Fruit fly (Drosophila melanogaster) whole organism, embryonic: ENCODE measurements around the gene Lipt2.
A peak's percentile ranks its signal among the peaks of the same experiment; 100 is the strongest.

Experiments
- Abd-B ChIP-seq: fragments of 200-800 bp; sonication (Bioruptor generic); optimal IDR thresholded peaks from 2 replicates; lab custom pipeline; 2018; ENCODE audit warnings: missing biosample characterization, mild to moderate bottlenecking, missing genetic modification characterization, moderate library complexity
- Aef1 ChIP-seq: fragments of 200-800 bp; sonication (Bioruptor generic); IDR thresholded peaks from 3 replicates; pipeline ENCODE4 v1.3.6; 2022; ENCODE audit warnings: missing biosample characterization, missing genetic modification characterization
- C15 ChIP-seq: fragments of 200-800 bp; sonication (Bioruptor generic); IDR thresholded peaks from 3 replicates; pipeline ENCODE4 v1.3.6; 2022; ENCODE audit warnings: missing biosample characterization, missing genetic modification characterization
- CG10209 ChIP-seq: fragments of 200-800 bp; sonication (Bioruptor generic); optimal IDR thresholded peaks from 3 replicates; lab custom pipeline; 2017; ENCODE audit warnings: missing biosample characterization, mild to moderate bottlenecking, missing genetic modification characterization, missing genetic modification reagents
- CG10274 ChIP-seq: fragments of 200-800 bp; sonication (Bioruptor generic); optimal IDR thresholded peaks from 3 replicates; lab custom pipeline; 2017; ENCODE audit warnings: missing biosample characterization, mild to moderate bottlenecking, missing genetic modification characterization
- CG10366 ChIP-seq: fragments of 200-800 bp; sonication (Bioruptor generic); IDR thresholded peaks from 2 replicates; pipeline ENCODE4 v1.3.6; 2022; ENCODE audit warnings: missing biosample characterization, missing genetic modification characterization
- CG11398 ChIP-seq: fragments of 200-800 bp; sonication (Bioruptor generic); optimal IDR thresholded peaks from 2 replicates; lab custom pipeline; 2016; ENCODE audit warnings: missing biosample characterization, missing genetic modification characterization
- CG12155 ChIP-seq: fragments of 200-800 bp; sonication (Bioruptor generic); optimal IDR thresholded peaks from 3 replicates; lab custom pipeline; 2016; ENCODE audit warnings: missing biosample characterization, missing genetic modification characterization
- CG13894 ChIP-seq: fragments of 200-800 bp; sonication (Bioruptor generic); optimal IDR thresholded peaks from 3 replicates; lab custom pipeline; 2018; ENCODE audit warnings: missing biosample characterization, mild to moderate bottlenecking, missing genetic modification characterization, moderate library complexity
- CG16863 ChIP-seq: fragments of 200-800 bp; sonication (Bioruptor generic); optimal IDR thresholded peaks from 3 replicates; lab custom pipeline; 2016; ENCODE audit warnings: missing biosample characterization, missing genetic modification characterization
- CG3163 ChIP-seq: fragments of 200-800 bp; sonication (Bioruptor generic); optimal IDR thresholded peaks from 3 replicates; lab custom pipeline; 2016; ENCODE audit warnings: missing biosample characterization, missing genetic modification characterization
- CG34422 ChIP-seq: fragments of 200-800 bp; sonication (Bioruptor generic); IDR thresholded peaks from 3 replicates; pipeline ENCODE4 v1.3.6; 2022; ENCODE audit warnings: missing biosample characterization, missing genetic modification characterization
- CG4854 ChIP-seq: fragments of 200-800 bp; sonication (Bioruptor generic); optimal IDR thresholded peaks from 2 replicates; lab custom pipeline; 2016; ENCODE audit warnings: missing biosample characterization, missing genetic modification characterization, inconsistent platforms
- CG8089 ChIP-seq: fragments of 200-800 bp; sonication (Bioruptor generic); optimal IDR thresholded peaks from 3 replicates; lab custom pipeline; 2016; ENCODE audit warnings: missing biosample characterization, missing genetic modification characterization
- CG8290 ChIP-seq, 3 experiments: fragments of 200-800 bp; sonication (Bioruptor generic); optimal IDR thresholded peaks; 2 replicates each; lab custom pipeline; 2016 to 2019; ENCODE audit warnings: missing biosample characterization in 3 of 3, missing genetic modification characterization in 3 of 3, mild to moderate bottlenecking in 2 of 3, moderate library complexity in 1 of 3
- CG9609 ChIP-seq: fragments of 200-800 bp; sonication (Bioruptor generic); optimal IDR thresholded peaks from 3 replicates; lab custom pipeline; 2016; ENCODE audit warnings: missing biosample characterization, missing genetic modification characterization
- CG9876 ChIP-seq: fragments of 200-800 bp; sonication (Bioruptor generic); optimal IDR thresholded peaks from 2 replicates; lab custom pipeline; 2016; ENCODE audit warnings: missing biosample characterization, missing genetic modification characterization
- Dek ChIP-seq: fragments of 200-800 bp; sonication (Bioruptor generic); optimal IDR thresholded peaks from 3 replicates; lab custom pipeline; 2019; ENCODE audit warnings: missing biosample characterization, mild to moderate bottlenecking, missing genetic modification characterization, moderate library complexity
- Dref ChIP-seq: fragments of 200-800 bp; sonication (Bioruptor generic); IDR thresholded peaks from 2 replicates; pipeline ENCODE4 v1.3.6; 2022; ENCODE audit warnings: missing biosample characterization, missing genetic modification characterization
- HHEX ChIP-seq: fragments of 200-800 bp; sonication (Bioruptor generic); optimal IDR thresholded peaks from 3 replicates; lab custom pipeline; 2017; ENCODE audit warnings: missing biosample characterization, mild to moderate bottlenecking, missing genetic modification characterization, missing genetic modification reagents
- HLH54F ChIP-seq: fragments of 200-800 bp; sonication (Bioruptor generic); optimal IDR thresholded peaks from 3 replicates; lab custom pipeline; 2016; ENCODE audit warnings: missing biosample characterization, missing genetic modification characterization
- Hmr ChIP-seq: fragments of 200-800 bp; sonication (Bioruptor generic); optimal IDR thresholded peaks from 3 replicates; lab custom pipeline; 2017; ENCODE audit warnings: mild to moderate bottlenecking, missing biosample characterization, missing genetic modification reagents, missing genetic modification characterization
- Hr78 ChIP-seq, 2 experiments: fragments of 200-800 bp in 1 of 2; fragments of >200 bp in 1 of 2; sonication (Bioruptor generic) in 1 of 2; optimal IDR thresholded peaks; 2 replicates each; lab custom pipeline; 2017 to 2019; ENCODE audit warnings: missing biosample characterization in 2 of 2, missing genetic modification characterization in 2 of 2, mild to moderate bottlenecking in 1 of 2, moderate library complexity in 1 of 2
- Lhr ChIP-seq: fragments of 200-800 bp; sonication (Bioruptor generic); optimal IDR thresholded peaks from 3 replicates; lab custom pipeline; 2017; ENCODE audit warnings: mild to moderate bottlenecking, missing biosample characterization, missing genetic modification reagents, missing genetic modification characterization
- Lpt ChIP-seq: fragments of >200 bp; optimal IDR thresholded peaks from 2 replicates; lab custom pipeline; 2018; ENCODE audit warnings: missing biosample characterization, missing genetic modification characterization
- Med ChIP-seq: fragments of 200-800 bp; sonication (Bioruptor generic); peaks from one replicate; lab custom pipeline; 2016; ENCODE audit warnings: missing biosample characterization, missing genetic modification characterization, mild to moderate bottlenecking, inconsistent platforms, moderate library complexity
- NC2α ChIP-seq: fragments of 200-800 bp; sonication (Bioruptor generic); optimal IDR thresholded peaks from 2 replicates; lab custom pipeline; 2016; ENCODE audit warnings: missing biosample characterization, missing genetic modification characterization
- Nf-YC ChIP-seq: fragments of 200-800 bp; optimal IDR thresholded peaks from 3 replicates; lab custom pipeline; 2019; ENCODE audit warnings: missing biosample characterization, mild to moderate bottlenecking, missing genetic modification characterization, moderate library complexity
- Oli ChIP-seq: fragments of 200-800 bp; sonication (Bioruptor generic); optimal IDR thresholded peaks from 2 replicates; lab custom pipeline; 2018; ENCODE audit warnings: missing biosample characterization, mild to moderate bottlenecking, missing genetic modification characterization, moderate library complexity
- Poxn ChIP-seq: fragments of 200-800 bp; sonication (Bioruptor generic); IDR thresholded peaks from 2 replicates; pipeline ENCODE4 v1.3.6; 2022; ENCODE audit warnings: missing biosample characterization, missing genetic modification characterization
- Scr ChIP-seq: fragments of 200-800 bp; sonication (Bioruptor generic); IDR thresholded peaks from 2 replicates; pipeline ENCODE4 v1.3.6; 2022; ENCODE audit warnings: missing biosample characterization, missing genetic modification characterization; ENCODE audit not compliant: partially characterized antibody
- Sox102F ChIP-seq: fragments of 200-800 bp; sonication (Bioruptor generic); optimal IDR thresholded peaks from 2 replicates; lab custom pipeline; 2018; ENCODE audit warnings: missing biosample characterization, mild to moderate bottlenecking, missing genetic modification characterization, moderate library complexity
- Ssrp ChIP-seq: fragments of 200-800 bp; sonication (Bioruptor generic); optimal IDR thresholded peaks from 2 replicates; lab custom pipeline; 2018; ENCODE audit warnings: missing biosample characterization, mild to moderate bottlenecking, missing genetic modification characterization, moderate library complexity
- Taf1 ChIP-seq: fragments of 200-800 bp; sonication (Bioruptor generic); IDR thresholded peaks from 2 replicates; pipeline ENCODE4 v1.3.6; 2022; ENCODE audit warnings: missing biosample characterization, missing genetic modification characterization
- ash1 ChIP-seq: fragments of 200-800 bp; sonication (Bioruptor generic); optimal IDR thresholded peaks from 2 replicates; lab custom pipeline; 2018; ENCODE audit warnings: missing biosample characterization, mild to moderate bottlenecking, missing genetic modification characterization
- cad ChIP-seq: fragments of >200 bp; optimal IDR thresholded peaks from 2 replicates; lab custom pipeline; 2017; ENCODE audit warnings: missing biosample characterization, missing genetic modification characterization
- chn ChIP-seq: fragments of 200-800 bp; sonication (Bioruptor generic); optimal IDR thresholded peaks from 2 replicates; lab custom pipeline; 2016; ENCODE audit warnings: missing biosample characterization, missing genetic modification characterization
- dan ChIP-seq: fragments of 200-800 bp; sonication (Bioruptor generic); IDR thresholded peaks from 2 replicates; pipeline ENCODE4 v1.3.6; 2022; ENCODE audit warnings: missing biosample characterization, missing genetic modification characterization
- disco-r ChIP-seq: fragments of 200-800 bp; sonication (Bioruptor generic); optimal IDR thresholded peaks from 2 replicates; lab custom pipeline; 2016; ENCODE audit warnings: missing biosample characterization, missing genetic modification characterization
- gsb ChIP-seq: fragments of 200-800 bp; sonication (Bioruptor generic); IDR thresholded peaks from 2 replicates; pipeline ENCODE4 v1.3.6; 2022; ENCODE audit warnings: missing biosample characterization, missing genetic modification characterization
- luna ChIP-seq: fragments of 200-800 bp; sonication (Bioruptor generic); optimal IDR thresholded peaks from 2 replicates; lab custom pipeline; 2016; ENCODE audit warnings: missing biosample characterization, missing genetic modification characterization
- pb ChIP-seq: fragments of 200-800 bp; sonication (Bioruptor generic); optimal IDR thresholded peaks from 3 replicates; lab custom pipeline; 2016; ENCODE audit warnings: missing biosample characterization, missing genetic modification characterization
- salm ChIP-seq: fragments of 200-800 bp; sonication (Bioruptor generic); optimal IDR thresholded peaks from 2 replicates; lab custom pipeline; 2018; ENCODE audit warnings: missing biosample characterization, mild to moderate bottlenecking, missing genetic modification characterization
- slou ChIP-seq: fragments of 200-800 bp; sonication (Bioruptor generic); optimal IDR thresholded peaks from 3 replicates; lab custom pipeline; 2016; ENCODE audit warnings: missing biosample characterization, missing genetic modification characterization
- sr ChIP-seq: fragments of 200-800 bp; sonication (Bioruptor generic); IDR thresholded peaks from 3 replicates; pipeline ENCODE4 v1.3.6; 2022; ENCODE audit warnings: missing biosample characterization, missing genetic modification characterization
- tup ChIP-seq: fragments of 200-800 bp; sonication (Bioruptor generic); optimal IDR thresholded peaks from 2 replicates; lab custom pipeline; 2016; ENCODE audit warnings: missing biosample characterization, mild to moderate bottlenecking, missing genetic modification characterization, moderate library complexity
- vvl ChIP-seq: fragments of 200-800 bp; sonication (Bioruptor generic); IDR thresholded peaks from 2 replicates; pipeline ENCODE4 v1.3.6; 2022; ENCODE audit warnings: missing biosample characterization, missing genetic modification characterization
- z ChIP-seq: fragments of 200-800 bp; sonication (Bioruptor generic); IDR thresholded peaks from 3 replicates; pipeline ENCODE4 v1.3.6; 2022; ENCODE audit warnings: missing biosample characterization, missing genetic modification characterization

Lipt2 gene

dm6 chr3R:4478220-4479037 lies 41.3 kb upstream of the Lipt2 start (continued):
- peak; percentile 87 for TF ChIP-seq CG12155 (GFP tag; lab: Kevin White, UChicago)
- peak; percentile 75 for TF ChIP-seq Aef1 (GFP tag; lab: Robert Waterston, UW)
- TF ChIP-seq pb, result peak; percentile 81
- peak; percentile 35; the same call in 1 of the 2 replicates for TF ChIP-seq Scr (GFP tag; lab: Robert Waterston, UW)
- TF ChIP-seq cad, result no peak
- peak; percentile 50 for TF ChIP-seq Abd-B (GFP tag; lab: Kevin White, UChicago)
- TF ChIP-seq gsb (GFP tag; lab: Robert Waterston, UW), result peak; percentile 73
- peak; percentile 85 for TF ChIP-seq Sox102F
- peak; percentile 63 for TF ChIP-seq salm (tag; lab: Kevin White, UChicago)
- peak; percentile 96 for TF ChIP-seq vvl
- TF ChIP-seq CG34422 (GFP tag; lab: Robert Waterston, UW), result peak; percentile 89
- TF ChIP-seq Taf1 (GFP tag; lab: Robert Waterston, UW), result peak; percentile 80
- peak; percentile 86 for TF ChIP-seq HLH54F (GFP tag; lab: Kevin White, UChicago)
- TF ChIP-seq C15 (GFP tag; lab: Robert Waterston, UW), result peak; percentile 82
- TF ChIP-seq CG13894 (tag; lab: Kevin White, UChicago), result peak; percentile 23
- peak; percentile 6 for TF ChIP-seq CG8290 (GFP tag; optimal IDR thresholded peaks at IDR 0.05; lab: Kevin White, UChicago)
- peak in 1 of 2 experiments; percentile 93 for TF ChIP-seq CG8290 (tag; optimal IDR thresholded peaks at IDR 0.05; lab: Kevin White, UChicago)
- TF ChIP-seq NC2α, result peak; percentile 18
- peak; percentile 53 for TF ChIP-seq Lhr
- peak; percentile 72 for TF ChIP-seq Ssrp (tag; lab: Kevin White, UChicago)
- no peak for TF ChIP-seq dan (GFP tag; lab: Robert Waterston, UW)
- peak in 1 of 2 experiments; percentile 52 for TF ChIP-seq Hr78 (GFP tag; optimal IDR thresholded peaks at IDR 0.05; lab: Kevin White, UChicago)
- peak; percentile 60 for TF ChIP-seq CG11398 (GFP tag; lab: Kevin White, UChicago)
- peak; percentile 79 for TF ChIP-seq CG16863
- TF ChIP-seq chn (GFP tag; lab: Kevin White, UChicago), result peak; percentile 87
- peak; percentile 82 for TF ChIP-seq CG9609 (GFP tag; lab: Kevin White, UChicago)
- TF ChIP-seq CG9876 (GFP tag; lab: Kevin White, UChicago), result peak; percentile 63
- peak; percentile 56 for TF ChIP-seq ash1
- peak; percentile 77 for TF ChIP-seq luna (GFP tag; lab: Kevin White, UChicago)
- TF ChIP-seq Dek (tag; lab: Kevin White, UChicago), result peak; percentile 77
- TF ChIP-seq CG4854 (GFP tag; lab: Kevin White, UChicago), result peak; percentile 84
- TF ChIP-seq CG10366 (GFP tag; lab: Robert Waterston, UW), result peak; percentile 88
- TF ChIP-seq Dref (GFP tag; lab: Robert Waterston, UW), result 0 out of 2 replicates have a peak, but pooled peaks have one; percentile 5
- TF ChIP-seq CG3163 (GFP tag; lab: Kevin White, UChicago), result peak; percentile 99
- peak; percentile 41 for TF ChIP-seq slou (GFP tag; lab: Kevin White, UChicago)
- TF ChIP-seq Lpt (GFP tag; lab: Kevin White, UChicago), result no peak
- 0 out of 3 replicates have a peak, but pooled peaks have one; percentile 41 for TF ChIP-seq z (GFP tag; lab: Robert Waterston, UW)
- TF ChIP-seq CG8089 (GFP tag; lab: Kevin White, UChicago), result peak; percentile 75
- peak; percentile 81 for TF ChIP-seq tup (GFP tag; lab: Kevin White, UChicago)
- TF ChIP-seq Med (GFP tag; lab: Kevin White, UChicago), result peak; percentile 98
- peak; percentile 72 for TF ChIP-seq disco-r
- peak; percentile 33 for TF ChIP-seq Nf-YC (tag; lab: Kevin White, UChicago)
- 0 out of 2 replicates have a peak, but pooled peaks have one; percentile 40 for TF ChIP-seq Poxn (GFP tag; lab: Robert Waterston, UW)
- peak; percentile 75; the same call in 2 of the 3 replicates for TF ChIP-seq sr
- peak; percentile 89 for TF ChIP-seq Hmr (GFP tag; lab: Kevin White, UChicago)
- TF ChIP-seq CG10209 (GFP tag; lab: Kevin White, UChicago), result peak; percentile 82
- TF ChIP-seq CG10274 (GFP tag; lab: Kevin White, UChicago), result peak; percentile 64
- peak; percentile 77 for TF ChIP-seq Oli
- peak; percentile 91 for TF ChIP-seq HHEX
